Worm (Caenorhabditis elegans): ENCODE results near the gene F40G12.10.

DNA sequence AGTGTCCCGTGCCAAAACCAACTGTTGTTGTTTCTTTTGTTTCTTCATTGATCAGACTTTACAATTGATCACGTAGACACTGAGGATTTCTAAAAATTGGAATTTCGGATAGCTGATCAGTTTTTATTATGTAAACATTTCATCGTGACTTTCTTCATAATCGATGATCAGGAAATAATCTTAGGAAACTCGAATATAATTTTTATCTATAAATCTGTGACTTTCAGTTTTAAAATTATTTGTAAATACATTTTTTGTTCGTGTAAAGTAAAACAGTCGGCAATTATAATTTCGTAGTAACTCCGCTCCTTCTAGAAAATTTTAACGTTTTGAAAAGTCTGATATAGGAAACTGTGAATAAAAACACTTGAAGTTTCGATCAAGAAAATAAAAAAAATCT is 12.6 kb upstream of the F40G12.10 start, which contains the start of gene F40G12.5:
- TF ChIP-seq nhr-237 (tag; optimal IDR thresholded peaks at IDR 0.05), result no peak
- TF ChIP-seq ces-1 (GFP tag; optimal IDR thresholded peaks at IDR 0.05), result no peak
- TF ChIP-seq mep-1 (tag; optimal IDR thresholded peaks at IDR 0.05), result no peak
- no peak for TF ChIP-seq unc-39 (tag; optimal IDR thresholded peaks at IDR 0.05)
- TF ChIP-seq M03D4.4 (tag; optimal IDR thresholded peaks at IDR 0.05), result no peak
- TF ChIP-seq elt-3 (tag; optimal IDR thresholded peaks at IDR 0.05), result no peak
- no peak for TF ChIP-seq nhr-76 (tag; optimal IDR thresholded peaks at IDR 0.05)
- no peak for TF ChIP-seq pha-4 (tag; optimal IDR thresholded peaks at IDR 0.05)
- no peak for TF ChIP-seq ceh-83 (GFP tag; optimal IDR thresholded peaks at IDR 0.05)

All from whole organism, mixed stage, embryonic.